Worm (Caenorhabditis elegans) whole organism, L1 larva: ENCODE results near the gene lec-3.

Experiments
- aly-2 ChIP-seq: fragments of 150-350 bp; optimal IDR thresholded peaks from 2 replicates; lab custom pipeline; 2014; ENCODE audit warnings: missing biosample characterization, missing genetic modification characterization
- ama-1 ChIP-seq: fragments of 150-350 bp; optimal IDR thresholded peaks from 2 replicates; lab custom pipeline; 2014
- blmp-1 ChIP-seq: fragments of 150-350 bp; optimal IDR thresholded peaks from 2 replicates; lab custom pipeline; 2014; ENCODE audit warnings: missing biosample characterization, missing genetic modification characterization
- ceh-63 ChIP-seq: fragments of 200-800 bp; sonication (Bioruptor generic); optimal IDR thresholded peaks from 2 replicates; lab custom pipeline; 2018; ENCODE audit warnings: mild to moderate bottlenecking, missing genetic modification characterization, missing compliant biosample characterization
- ceh-88 ChIP-seq: fragments of 200-800 bp; sonication (Bioruptor generic); IDR thresholded peaks from 2 replicates; pipeline ENCODE4 v1.3.6; 2022; ENCODE audit warnings: missing genetic modification characterization, missing compliant biosample characterization
- dpl-1 ChIP-seq, 3 experiments: fragments of 150-350 bp in 2 of 3; sonication (generic microtip) in 1 of 3; optimal IDR thresholded peaks; 2 replicates each; lab custom pipeline; 2014 to 2017; ENCODE audit warnings: missing biosample characterization in 3 of 3, missing genetic modification characterization in 3 of 3, missing genetic modification reagents in 3 of 3
- dsc-1 ChIP-seq: sonication (generic microtip); optimal IDR thresholded peaks from 2 replicates; lab custom pipeline; 2016; ENCODE audit warnings: mild to moderate bottlenecking, missing genetic modification characterization, missing compliant biosample characterization
- efl-3 ChIP-seq: fragments of 200-800 bp; sonication (Bioruptor generic); optimal IDR thresholded peaks from 2 replicates; lab custom pipeline; 2018; ENCODE audit warnings: mild to moderate bottlenecking, missing genetic modification characterization, missing compliant biosample characterization
- egl-27 ChIP-seq, 2 experiments: fragments of 150-350 bp in 1 of 2; sonication (generic microtip); optimal IDR thresholded peaks; 3 replicates each; lab custom pipeline; 2017 to 2018; ENCODE audit warnings: missing biosample characterization in 2 of 2, missing genetic modification characterization in 2 of 2, missing genetic modification reagents in 2 of 2
- elt-2 ChIP-seq: sonication (generic microtip); optimal IDR thresholded peaks from 2 replicates; lab custom pipeline; 2016; ENCODE audit warnings: missing genetic modification characterization, mild to moderate bottlenecking, inconsistent platforms, missing compliant biosample characterization, missing genetic modification reagents
- elt-3 ChIP-seq, 6 experiments: fragments of 150-350 bp in 1 of 6; sonication (generic microtip); optimal IDR thresholded peaks; 2 replicates each; lab custom pipeline; 2017 to 2018; ENCODE audit warnings: missing biosample characterization in 6 of 6, missing genetic modification characterization in 6 of 6, inconsistent platforms in 1 of 6
- ets-5 ChIP-seq: fragments of 200-800 bp; sonication (Bioruptor generic); IDR thresholded peaks from 2 replicates; pipeline ENCODE4 v1.3.6; 2022; ENCODE audit warnings: missing genetic modification characterization, missing compliant biosample characterization
- fkh-10 ChIP-seq: sonication (generic microtip); optimal IDR thresholded peaks from 2 replicates; lab custom pipeline; 2017; ENCODE audit warnings: missing biosample characterization, missing genetic modification reagents, missing genetic modification characterization
- fkh-8 ChIP-seq: sonication (generic microtip); optimal IDR thresholded peaks from 2 replicates; lab custom pipeline; 2016; ENCODE audit warnings: mild to moderate bottlenecking, missing genetic modification characterization, missing compliant biosample characterization
- irx-1 ChIP-seq: sonication (generic microtip); optimal IDR thresholded peaks from 2 replicates; lab custom pipeline; 2016; ENCODE audit warnings: missing genetic modification characterization, missing compliant biosample characterization
- isw-1 ChIP-seq: fragments of 200-800 bp; sonication (Bioruptor generic); IDR thresholded peaks from 2 replicates; pipeline ENCODE4 v1.3.6; 2022; ENCODE audit warnings: missing genetic modification characterization, missing compliant biosample characterization
- lin-13 ChIP-seq: fragments of 150-350 bp; optimal IDR thresholded peaks from 2 replicates; lab custom pipeline; 2014; ENCODE audit warnings: missing biosample characterization, missing genetic modification reagents, missing genetic modification characterization
- lin-14 ChIP-seq: fragments of 200-800 bp; sonication (Bioruptor generic); optimal IDR thresholded peaks from 2 replicates; lab custom pipeline; 2018; ENCODE audit warnings: mild to moderate bottlenecking, missing genetic modification characterization, moderate library complexity, missing compliant biosample characterization
- lin-39 ChIP-seq: fragments of 150-350 bp; optimal IDR thresholded peaks from 2 replicates; lab custom pipeline; 2014; ENCODE audit warnings: missing biosample characterization, missing genetic modification reagents, missing genetic modification characterization
- lsy-2 ChIP-seq, 2 experiments: fragments of 150-350 bp; optimal IDR thresholded peaks; 2 replicates each; lab custom pipeline; 2014; ENCODE audit warnings: missing biosample characterization in 2 of 2, missing genetic modification characterization in 2 of 2
- mab-9 ChIP-seq: fragments of 200-800 bp; sonication (Bioruptor generic); IDR thresholded peaks from 2 replicates; pipeline ENCODE4 v1.3.6; 2022; ENCODE audit warnings: missing genetic modification reagents, missing genetic modification characterization, missing compliant biosample characterization
- mdl-1 ChIP-seq, 2 experiments: fragments of 150-350 bp; optimal IDR thresholded peaks; 2 replicates each; lab custom pipeline; 2014 to 2017; ENCODE audit warnings: missing biosample characterization in 2 of 2, missing genetic modification characterization in 2 of 2, inconsistent platforms in 1 of 2
- nhr-12 ChIP-seq: sonication (generic microtip); optimal IDR thresholded peaks from 2 replicates; lab custom pipeline; 2017; ENCODE audit warnings: missing biosample characterization, missing genetic modification characterization
- nhr-19 ChIP-seq: fragments of 200-800 bp; sonication (Bioruptor generic); conservative IDR thresholded peaks from 2 replicates; pipeline ENCODE4 v1.3.6; 2022; ENCODE audit warnings: missing genetic modification characterization, missing compliant biosample characterization
- nhr-20 ChIP-seq: sonication (generic microtip); optimal IDR thresholded peaks from 2 replicates; lab custom pipeline; 2016; ENCODE audit warnings: mild to moderate bottlenecking, missing genetic modification characterization, missing compliant biosample characterization
- nhr-237 ChIP-seq: fragments of 150-350 bp; optimal IDR thresholded peaks from 2 replicates; lab custom pipeline; 2014; ENCODE audit warnings: missing biosample characterization, missing genetic modification characterization
- nhr-47 ChIP-seq: sonication (generic microtip); optimal IDR thresholded peaks from 2 replicates; lab custom pipeline; 2016; ENCODE audit warnings: mild to moderate bottlenecking, missing genetic modification characterization, moderate library complexity, missing compliant biosample characterization
- nhr-71 ChIP-seq: sonication (generic microtip); optimal IDR thresholded peaks from 2 replicates; lab custom pipeline; 2016; ENCODE audit warnings: mild to moderate bottlenecking, missing genetic modification characterization, moderate library complexity, missing compliant biosample characterization
- nhr-76 ChIP-seq: sonication (generic microtip); optimal IDR thresholded peaks from 2 replicates; lab custom pipeline; 2017; ENCODE audit warnings: missing biosample characterization, missing genetic modification characterization
- nhr-90 ChIP-seq: sonication (generic microtip); optimal IDR thresholded peaks from 2 replicates; lab custom pipeline; 2016; ENCODE audit warnings: mild to moderate bottlenecking, missing genetic modification characterization, missing compliant biosample characterization; ENCODE audit not compliant: poor library complexity
- pag-3 ChIP-seq: sonication (generic microtip); optimal IDR thresholded peaks from 2 replicates; lab custom pipeline; 2017; ENCODE audit warnings: missing genetic modification characterization, mild to moderate bottlenecking, missing compliant biosample characterization, antibody characterized with exemption, borderline replicate concordance; ENCODE audit not compliant: insufficient read depth
- rnt-1 ChIP-seq: sonication (generic microtip); optimal IDR thresholded peaks from 2 replicates; lab custom pipeline; 2016; ENCODE audit warnings: mild to moderate bottlenecking, missing genetic modification characterization, moderate library complexity, missing compliant biosample characterization
- snu-23 ChIP-seq: sonication (generic microtip); optimal IDR thresholded peaks from 2 replicates; lab custom pipeline; 2016; ENCODE audit warnings: missing genetic modification characterization, missing compliant biosample characterization
- sptf-1 ChIP-seq: fragments of 150-350 bp; optimal IDR thresholded peaks from 2 replicates; lab custom pipeline; 2014; ENCODE audit warnings: missing biosample characterization, missing genetic modification characterization
- tlp-1 ChIP-seq: fragments of 150-350 bp; optimal IDR thresholded peaks from 2 replicates; lab custom pipeline; 2014; ENCODE audit warnings: missing biosample characterization, missing genetic modification characterization
- unc-130 ChIP-seq: fragments of 150-350 bp; optimal IDR thresholded peaks from 2 replicates; lab custom pipeline; 2017; ENCODE audit warnings: missing biosample characterization, missing genetic modification characterization, inconsistent platforms
- unc-30 ChIP-seq: sonication (generic microtip); optimal IDR thresholded peaks from 2 replicates; lab custom pipeline; 2017; ENCODE audit warnings: missing biosample characterization, missing genetic modification characterization
- unc-62 ChIP-seq: fragments of 150-350 bp; optimal IDR thresholded peaks from 2 replicates; lab custom pipeline; 2014; ENCODE audit warnings: missing biosample characterization, missing genetic modification reagents, missing genetic modification characterization
- vab-15 ChIP-seq: sonication (generic microtip); optimal IDR thresholded peaks from 2 replicates; lab custom pipeline; 2017; ENCODE audit warnings: missing genotype, mild to moderate bottlenecking, missing genetic modification characterization, missing compliant biosample characterization
- zag-1 ChIP-seq: fragments of 150-350 bp; optimal IDR thresholded peaks from 2 replicates; lab custom pipeline; 2014; ENCODE audit warnings: missing biosample characterization, missing genetic modification characterization
- ztf-11 ChIP-seq, 2 experiments: sonication (generic microtip); optimal IDR thresholded peaks; 2 replicates each; lab custom pipeline; 2016 to 2017; ENCODE audit warnings: missing genetic modification characterization in 2 of 2, missing biosample characterization in 1 of 2, missing compliant biosample characterization in 1 of 2

The lec-3 gene

ce11 chrII:10019669-10020068 is 28.8 kb downstream of the lec-3 start (continued):
- TF ChIP-seq unc-130 (no peak), irx-1 (no peak), fkh-10 (GFP tag; lab: Kevin White, UChicago) (no peak), unc-62 (no peak), nhr-20 (tag; lab: Kevin White, UChicago) (peak; percentile 64), rnt-1 (tag; lab: Kevin White, UChicago) (no peak), nhr-76 (tag; lab: Kevin White, UChicago) (no peak), mdl-1 (tag; optimal IDR thresholded peaks at IDR 0.05; lab: Kevin White, UChicago) (peak in 1 of 2 experiments; percentile 60), zag-1 (tag; lab: Kevin White, UChicago) (no peak), sptf-1 (tag; lab: Kevin White, UChicago) (no peak), efl-3 (GFP tag; lab: Kevin White, UChicago) (no peak), ceh-63 (GFP tag; lab: Kevin White, UChicago) (no peak), nhr-90 (tag; lab: Kevin White, UChicago) (no peak), ztf-11 (tag; optimal IDR thresholded peaks at IDR 0.05; lab: Kevin White, UChicago) (no peak), egl-27 (tag; optimal IDR thresholded peaks at IDR 0.05; lab: Kevin White, UChicago) (no peak), aly-2 (no peak), nhr-19 (GFP tag; lab: Robert Waterston, UW) (no peak), blmp-1 (tag; lab: Kevin White, UChicago) (peak; percentile 56), ama-1 (lab: Kevin White, UChicago) (peak; percentile 0), mab-9 (GFP tag; lab: Robert Waterston, UW) (no peak), dsc-1 (no peak), ceh-88 (GFP tag; lab: Robert Waterston, UW) (no peak), nhr-47 (tag; lab: Kevin White, UChicago) (no peak), elt-2 (tag; lab: Kevin White, UChicago) (no peak), snu-23 (peak; percentile 43)

DNA sequence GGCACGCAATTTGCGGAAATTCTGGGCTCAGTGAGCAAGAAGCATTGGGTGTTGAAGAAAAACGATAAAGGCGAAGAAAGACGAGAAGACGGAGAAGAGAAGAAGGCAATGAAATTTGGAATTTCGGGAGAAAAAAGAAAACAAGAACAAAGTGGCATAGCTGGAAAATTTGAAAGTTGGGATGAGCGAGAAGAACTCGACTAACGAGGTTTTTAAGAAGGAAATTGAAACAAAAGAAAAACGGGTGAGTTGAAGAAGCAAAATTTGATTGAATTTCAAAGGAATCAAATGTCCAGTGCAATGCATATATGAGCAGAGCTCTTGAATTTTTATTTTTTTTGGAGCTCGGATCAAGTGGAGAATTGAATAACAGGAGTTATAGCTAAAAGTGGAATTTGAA is 30.8 kb downstream of the lec-3 start:
- TF ChIP-seq nhr-12 (tag; lab: Kevin White, UChicago) (no peak), ets-5 (GFP tag; lab: Robert Waterston, UW) (no peak), lin-39 (tag; lab: Kevin White, UChicago) (no peak), fkh-10 (GFP tag; lab: Kevin White, UChicago) (peak; percentile 82), isw-1 (GFP tag; lab: Robert Waterston, UW) (no peak), efl-3 (GFP tag; lab: Kevin White, UChicago) (no peak), vab-15 (tag; lab: Kevin White, UChicago) (no peak), lin-13 (no peak), nhr-237 (tag; lab: Kevin White, UChicago) (no peak), lin-14 (GFP tag; lab: Kevin White, UChicago) (peak; percentile 31), ama-1 (lab: Kevin White, UChicago) (no peak), fkh-8 (no peak), aly-2 (no peak), nhr-19 (GFP tag; lab: Robert Waterston, UW) (no peak), tlp-1 (tag; lab: Kevin White, UChicago) (no peak), unc-30 (tag; lab: Kevin White, UChicago) (no peak), dsc-1 (no peak)

- TF ChIP-seq dsc-1 (peak; percentile 24), elt-3 (tag; optimal IDR thresholded peaks at IDR 0.05; lab: Kevin White, UChicago) (no peak), rnt-1 (tag; lab: Kevin White, UChicago) (peak; percentile 27), nhr-12 (tag; lab: Kevin White, UChicago) (no peak), nhr-71 (tag; lab: Kevin White, UChicago) (peak; percentile 4), pag-3 (tag; lab: Kevin White, UChicago) (peak; percentile 52), ama-1 (lab: Kevin White, UChicago) (no peak), dpl-1 (GFP tag; optimal IDR thresholded peaks at IDR 0.05; lab: Kevin White, UChicago) (no peak), lsy-2 (tag; optimal IDR thresholded peaks at IDR 0.05; lab: Kevin White, UChicago) (peak in 1 of 2 experiments; percentile 6), lin-14 (GFP tag; lab: Kevin White, UChicago) (peak; percentile 65)
Measured at ce11 chrII:10025059-10025458, 34.1 kb downstream of the lec-3 start.
